Worm (Caenorhabditis elegans) whole organism, L4 larva: Measurements from ENCODE around the gene Y64G10A.2.

Experiments
- F10B5.3 ChIP-seq: sonication (generic microtip); optimal IDR thresholded peaks from 2 replicates; lab custom pipeline; 2016; ENCODE audit warnings: mild to moderate bottlenecking, missing genetic modification characterization, missing compliant biosample characterization
- F26F4.8 ChIP-seq: fragments of 200-800 bp; sonication (Bioruptor generic); conservative IDR thresholded peaks from 2 replicates; pipeline ENCODE4 v1.3.6; 2022; ENCODE audit warnings: missing genetic modification characterization, missing compliant biosample characterization
- F37D6.2 ChIP-seq: sonication (generic microtip); optimal IDR thresholded peaks from 2 replicates; lab custom pipeline; 2016; ENCODE audit warnings: mild to moderate bottlenecking, missing genetic modification characterization, missing compliant biosample characterization
- F49E8.2 ChIP-seq: sonication (generic microtip); optimal IDR thresholded peaks from 2 replicates; lab custom pipeline; 2016; ENCODE audit warnings: missing compliant biosample characterization, mild to moderate bottlenecking, missing genetic modification characterization, borderline replicate concordance
- Y48G9A.11 ChIP-seq: fragments of 200-800 bp; sonication (Bioruptor generic); IDR thresholded peaks from 2 replicates; pipeline ENCODE4 v1.3.6; 2022; ENCODE audit warnings: missing genetic modification reagents, missing genetic modification characterization, missing compliant biosample characterization
- Y5F2A.4 ChIP-seq: fragments of 200-800 bp; sonication (Bioruptor generic); optimal IDR thresholded peaks from 2 replicates; lab custom pipeline; 2018; ENCODE audit warnings: mild to moderate bottlenecking, missing genetic modification characterization, missing compliant biosample characterization
- aha-1 ChIP-seq: fragments of 150-350 bp; peaks from one replicate; lab custom pipeline; 2014; ENCODE audit warnings: missing biosample characterization, missing genetic modification characterization
- ama-1 ChIP-seq: fragments of 150-350 bp; optimal IDR thresholded peaks from 2 replicates; lab custom pipeline; 2014; ENCODE audit warnings: inconsistent platforms, mixed read lengths
- ceh-32 ChIP-seq: sonication (generic microtip); optimal IDR thresholded peaks from 2 replicates; lab custom pipeline; 2016; ENCODE audit warnings: mild to moderate bottlenecking, missing genetic modification characterization, missing compliant biosample characterization; ENCODE audit not compliant: poor library complexity
- ceh-62 ChIP-seq: sonication (generic microtip); optimal IDR thresholded peaks from 2 replicates; lab custom pipeline; 2017; ENCODE audit warnings: missing biosample characterization, missing genetic modification characterization
- ctbp-1 ChIP-seq: fragments of 200-800 bp; sonication (Bioruptor generic); IDR thresholded peaks from 2 replicates; pipeline ENCODE4 v1.3.6; 2022; ENCODE audit warnings: missing genetic modification reagents, missing genetic modification characterization, missing compliant biosample characterization
- daf-16 ChIP-seq, 3 experiments: sonication (generic microtip); optimal IDR thresholded peaks; 2 replicates each; lab custom pipeline; 2016 to 2017; ENCODE audit warnings: missing genetic modification characterization in 3 of 3, missing genetic modification reagents in 3 of 3, mild to moderate bottlenecking in 2 of 3, missing compliant biosample characterization in 2 of 3, missing biosample characterization in 1 of 3, moderate library complexity in 1 of 3
- daf-19 ChIP-seq: fragments of 200-800 bp; sonication (Bioruptor generic); conservative IDR thresholded peaks from 2 replicates; pipeline ENCODE4 v1.3.6; 2022; ENCODE audit warnings: missing genetic modification characterization, missing compliant biosample characterization
- daf-8 ChIP-seq: fragments of 200-800 bp; sonication (Bioruptor generic); IDR thresholded peaks from 2 replicates; pipeline ENCODE4 v1.3.6; 2022; ENCODE audit warnings: missing genetic modification characterization, missing compliant biosample characterization
- dmd-6 ChIP-seq: fragments of 200-800 bp; sonication (Bioruptor generic); IDR thresholded peaks from 2 replicates; pipeline ENCODE4 v1.3.6; 2022; ENCODE audit warnings: missing genetic modification reagents, missing genetic modification characterization, missing compliant biosample characterization
- dpl-1 ChIP-seq: fragments of 150-350 bp; optimal IDR thresholded peaks from 2 replicates; lab custom pipeline; 2014; ENCODE audit warnings: missing biosample characterization, missing genetic modification reagents, missing genetic modification characterization
- dve-1 ChIP-seq: sonication (generic microtip); optimal IDR thresholded peaks from 2 replicates; lab custom pipeline; 2017; ENCODE audit warnings: antibody characterized with exemption, mild to moderate bottlenecking, missing genetic modification characterization, missing compliant biosample characterization; ENCODE audit not compliant: insufficient read depth
- egl-43 ChIP-seq: fragments of 200-800 bp; sonication (Bioruptor generic); IDR thresholded peaks from 2 replicates; pipeline ENCODE4 v1.3.6; 2022; ENCODE audit warnings: missing genetic modification reagents, missing genetic modification characterization, missing compliant biosample characterization
- hif-1 ChIP-seq, 2 experiments: sonication (generic microtip); optimal IDR thresholded peaks; 2 replicates each; lab custom pipeline; 2016 to 2017; ENCODE audit warnings: missing compliant biosample characterization in 2 of 2, missing genetic modification characterization in 2 of 2, missing genetic modification reagents in 2 of 2, missing genotype in 2 of 2, mild to moderate bottlenecking in 1 of 2
- hlh-30 ChIP-seq: sonication (generic microtip); optimal IDR thresholded peaks from 2 replicates; lab custom pipeline; 2017; ENCODE audit warnings: antibody characterized with exemption, mild to moderate bottlenecking, missing genetic modification characterization, missing compliant biosample characterization; ENCODE audit not compliant: insufficient read depth
- hmg-1.1 ChIP-seq: fragments of 200-800 bp; sonication (Bioruptor generic); IDR thresholded peaks from 2 replicates; pipeline ENCODE4 v1.3.6; 2022; ENCODE audit warnings: missing genetic modification reagents, missing genetic modification characterization, missing compliant biosample characterization
- lsy-2 ChIP-seq, 2 experiments: fragments of 150-350 bp in 1 of 2; sonication (generic microtip) in 1 of 2; optimal IDR thresholded peaks; 2 replicates each; lab custom pipeline; 2014 to 2017; ENCODE audit warnings: missing biosample characterization in 2 of 2, missing genetic modification characterization in 2 of 2
- madf-5 ChIP-seq, 2 experiments: fragments of 200-800 bp; sonication (Bioruptor generic); IDR thresholded peaks; 2 replicates each; pipeline ENCODE4 v1.3.6; 2022; ENCODE audit warnings: missing compliant biosample characterization in 2 of 2, missing genetic modification characterization in 2 of 2
- mdl-1 ChIP-seq, 2 experiments: fragments of 150-350 bp in 1 of 2; sonication (generic microtip) in 1 of 2; optimal IDR thresholded peaks; 2 replicates each; lab custom pipeline; 2014 to 2017; ENCODE audit warnings: missing biosample characterization in 2 of 2, missing genetic modification characterization in 2 of 2
- mep-1 ChIP-seq: fragments of 150-350 bp; sonication (generic microtip); optimal IDR thresholded peaks from 3 replicates; lab custom pipeline; 2014; ENCODE audit warnings: missing biosample characterization, missing genetic modification characterization
- nhr-102 ChIP-seq: sonication (generic microtip); optimal IDR thresholded peaks from 2 replicates; lab custom pipeline; 2016; ENCODE audit warnings: mild to moderate bottlenecking, missing genetic modification characterization, moderate library complexity, missing compliant biosample characterization
- nhr-237 ChIP-seq: sonication (generic microtip); optimal IDR thresholded peaks from 2 replicates; lab custom pipeline; 2017; ENCODE audit warnings: missing biosample characterization, missing genetic modification characterization
- nhr-28 ChIP-seq: fragments of 150-350 bp; optimal IDR thresholded peaks from 2 replicates; lab custom pipeline; 2014; ENCODE audit warnings: missing biosample characterization, missing genetic modification characterization
- nhr-41 ChIP-seq: fragments of 200-800 bp; sonication (Bioruptor generic); IDR thresholded peaks from 2 replicates; pipeline ENCODE4 v1.3.6; 2022; ENCODE audit warnings: missing genetic modification reagents, missing genetic modification characterization, missing compliant biosample characterization
- nhr-42 ChIP-seq: fragments of 200-800 bp; sonication (Bioruptor generic); IDR thresholded peaks from 2 replicates; pipeline ENCODE4 v1.3.6; 2022; ENCODE audit warnings: missing genetic modification characterization, missing compliant biosample characterization
- nhr-6 ChIP-seq: fragments of 150-350 bp; optimal IDR thresholded peaks from 2 replicates; lab custom pipeline; 2014; ENCODE audit warnings: missing biosample characterization, missing genetic modification characterization
- nhr-77 ChIP-seq: fragments of 150-350 bp; optimal IDR thresholded peaks from 2 replicates; lab custom pipeline; 2014; ENCODE audit warnings: missing biosample characterization, missing genetic modification characterization
- pqm-1 ChIP-seq: sonication (generic microtip); optimal IDR thresholded peaks from 2 replicates; lab custom pipeline; 2017; ENCODE audit warnings: missing biosample characterization, missing genetic modification characterization
- saeg-2 ChIP-seq: fragments of 200-800 bp; sonication (Bioruptor generic); IDR thresholded peaks from 2 replicates; pipeline ENCODE4 v1.3.6; 2022; ENCODE audit warnings: missing genetic modification reagents, missing genetic modification characterization, missing compliant biosample characterization
- snpc-1.2 ChIP-seq: fragments of 200-800 bp; sonication (Bioruptor generic); IDR thresholded peaks from 2 replicates; pipeline ENCODE4 v1.3.6; 2022; ENCODE audit warnings: missing genetic modification reagents, missing genetic modification characterization, missing compliant biosample characterization
- snpc-4 ChIP-seq: fragments of 150-350 bp; optimal IDR thresholded peaks from 2 replicates; lab custom pipeline; 2014; ENCODE audit warnings: missing biosample characterization, missing genetic modification characterization
- spr-1 ChIP-seq: sonication (generic microtip); optimal IDR thresholded peaks from 2 replicates; lab custom pipeline; 2016; ENCODE audit warnings: mild to moderate bottlenecking, missing genetic modification characterization, missing compliant biosample characterization
- spr-3 ChIP-seq: fragments of 200-800 bp; sonication (Bioruptor generic); optimal IDR thresholded peaks from 2 replicates; lab custom pipeline; 2018; ENCODE audit warnings: mild to moderate bottlenecking, missing genetic modification characterization, missing compliant biosample characterization
- unc-62 ChIP-seq, 3 experiments: fragments of 150-350 bp in 1 of 3; sonication (generic microtip); optimal IDR thresholded peaks in 2 of 3; peaks in 1 of 3; 1 replicate in 1 of 3; 2 replicates in 2 of 3; lab custom pipeline; 2014 to 2017; ENCODE audit warnings: missing biosample characterization in 3 of 3, missing genetic modification characterization in 3 of 3, missing genetic modification reagents in 3 of 3, missing genotype in 1 of 3
- zfp-2 ChIP-seq: sonication (generic microtip); optimal IDR thresholded peaks from 2 replicates; lab custom pipeline; 2016; ENCODE audit warnings: mild to moderate bottlenecking, missing genetic modification characterization, missing compliant biosample characterization
- zip-11 ChIP-seq: fragments of 200-800 bp; sonication (Bioruptor generic); IDR thresholded peaks from 2 replicates; pipeline ENCODE4 v1.3.6; 2022; ENCODE audit warnings: missing genetic modification characterization, missing compliant biosample characterization
- zip-2 ChIP-seq: fragments of 150-350 bp; optimal IDR thresholded peaks from 2 replicates; lab custom pipeline; 2014; ENCODE audit warnings: missing biosample characterization, missing genetic modification characterization

The Y64G10A.2 gene

DNA sequence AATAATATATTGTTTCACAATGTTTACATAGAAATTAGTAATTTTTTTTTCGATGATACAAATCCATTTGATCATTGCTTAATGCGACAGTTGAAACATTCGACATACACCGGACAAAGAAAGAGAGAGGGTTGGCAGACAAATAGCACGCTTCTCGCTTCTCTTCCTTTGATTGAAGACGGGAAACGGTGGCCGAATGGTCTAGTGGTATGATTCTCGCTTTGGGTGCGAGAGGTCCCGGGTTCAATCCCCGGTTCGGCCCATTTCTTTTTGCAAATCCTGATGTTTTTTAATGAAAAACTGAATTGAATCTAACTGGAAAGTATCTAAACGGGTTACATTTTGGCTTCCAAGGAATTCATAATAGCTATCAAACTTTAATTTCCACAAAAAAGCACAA, 19.3 kb downstream of the Y64G10A.2 start (continued):
- TF ChIP-seq hmg-1.1 = no peak; the same call in 1 of the 2 replicates
- no peak for TF ChIP-seq zip-11 (GFP tag; lab: Robert Waterston, UW)
- peak; percentile 49 for TF ChIP-seq snpc-4 (tag; lab: Kevin White, UChicago)
- TF ChIP-seq egl-43 (GFP tag; lab: Robert Waterston, UW) = no peak
- TF ChIP-seq ceh-32 = no peak
- TF ChIP-seq saeg-2 (GFP tag; lab: Robert Waterston, UW) = no peak
- TF ChIP-seq spr-3 = no peak
- no peak for TF ChIP-seq zfp-2 (tag; lab: Kevin White, UChicago)
- peak; percentile 11 for TF ChIP-seq nhr-28 (tag; lab: Kevin White, UChicago)
- peak; percentile 59; the same call in 1 of the 2 replicates for TF ChIP-seq nhr-42 (GFP tag; lab: Robert Waterston, UW)
- TF ChIP-seq madf-5 (GFP tag; IDR thresholded peaks at IDR 0.05; lab: Robert Waterston, UW) = peak in 1 of 2 experiments; percentile 83; a peak in 2 of 4 replicates
- TF ChIP-seq nhr-102 (tag; lab: Kevin White, UChicago) = peak; percentile 60

DNA sequence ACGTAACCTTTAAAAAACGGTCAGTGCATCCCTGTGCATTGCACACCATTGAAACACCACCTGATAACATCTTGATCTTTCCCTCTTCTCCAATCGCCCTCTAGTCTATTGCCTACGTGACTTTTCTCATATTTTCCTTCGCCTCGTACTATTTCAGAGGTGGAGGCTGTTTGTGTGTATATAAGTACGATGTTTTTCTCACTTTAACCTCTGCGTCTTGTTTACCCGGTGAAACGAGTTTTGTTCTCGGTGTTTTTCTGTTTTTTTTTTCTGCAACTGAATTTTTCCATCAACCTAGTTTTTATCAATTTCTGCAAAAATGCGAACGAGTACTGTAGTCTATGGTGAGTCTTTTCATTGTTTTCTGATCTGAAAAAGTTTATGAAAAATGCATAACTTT, 24.5 kb downstream of the Y64G10A.2 start, which contains the start of gene sqrd-1:
sqrd-1 (plus strand) TSS at position 158 of the 400 bp plus-strand sequence.
- TF ChIP-seq unc-62 (GFP tag; optimal IDR thresholded peaks at IDR 0.05 in 1 of 2; lab: Kevin White, UChicago) (peak in 1 of 2 experiments; percentile 93), unc-62 (tag; optimal IDR thresholded peaks at IDR 0.05; lab: Kevin White, UChicago) (no peak), zip-11 (GFP tag; lab: Robert Waterston, UW) (no peak), dve-1 (tag; lab: Kevin White, UChicago) (peak; percentile 52), aha-1 (tag; lab: Kevin White, UChicago) (peak; percentile 100), lsy-2 (tag; optimal IDR thresholded peaks at IDR 0.05; lab: Kevin White, UChicago) (peak in 1 of 2 experiments; percentile 43), hlh-30 (tag; lab: Kevin White, UChicago) (peak; percentile 1), F49E8.2 (tag; lab: Kevin White, UChicago) (no peak), daf-16 (GFP tag; optimal IDR thresholded peaks at IDR 0.05; lab: Kevin White, UChicago) (peak in 1 of 2 experiments; percentile 93), daf-16 (tag; optimal IDR thresholded peaks at IDR 0.05; lab: Kevin White, UChicago) (peak; percentile 88), mdl-1 (tag; optimal IDR thresholded peaks at IDR 0.05; lab: Kevin White, UChicago) (peak in 1 of 2 experiments; percentile 37), hif-1 (tag; optimal IDR thresholded peaks at IDR 0.05; lab: Kevin White, UChicago) (peak; percentile 97 to 99), pqm-1 (tag; lab: Kevin White, UChicago) (no peak), mep-1 (tag; lab: Kevin White, UChicago) (peak; percentile 46), ama-1 (lab: Kevin White, UChicago) (peak; percentile 66), nhr-28 (tag; lab: Kevin White, UChicago) (peak; percentile 47), nhr-237 (tag; lab: Kevin White, UChicago) (no peak), Y5F2A.4 (GFP tag; lab: Kevin White, UChicago) (no peak), nhr-6 (tag; lab: Kevin White, UChicago) (no peak), dmd-6 (peak; percentile 50)

DNA sequence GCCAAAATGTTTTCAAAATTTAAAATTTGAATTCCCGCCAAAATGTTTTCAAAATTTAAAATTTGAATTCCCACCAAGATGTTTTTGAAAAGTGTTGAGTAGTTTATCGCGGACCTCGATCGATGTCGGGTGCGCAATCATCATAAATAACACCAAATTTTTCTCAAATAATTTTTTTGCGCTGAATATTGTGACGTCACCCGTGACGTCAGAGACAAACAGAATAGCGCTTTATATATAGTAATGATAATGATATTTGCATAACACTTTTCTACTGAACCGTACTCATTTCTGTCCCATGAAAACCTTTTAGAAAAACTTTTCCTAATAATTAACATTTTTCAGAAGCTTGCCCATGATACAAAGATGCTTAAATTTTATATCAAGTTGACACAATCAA, 25.7 kb downstream of the Y64G10A.2 start:
- peak; percentile 93 for TF ChIP-seq snpc-1.2 (GFP tag; lab: Robert Waterston, UW)
- TF ChIP-seq, all 104 proteins: peak for 1; not testable (repeated sequence) for 103

DNA sequence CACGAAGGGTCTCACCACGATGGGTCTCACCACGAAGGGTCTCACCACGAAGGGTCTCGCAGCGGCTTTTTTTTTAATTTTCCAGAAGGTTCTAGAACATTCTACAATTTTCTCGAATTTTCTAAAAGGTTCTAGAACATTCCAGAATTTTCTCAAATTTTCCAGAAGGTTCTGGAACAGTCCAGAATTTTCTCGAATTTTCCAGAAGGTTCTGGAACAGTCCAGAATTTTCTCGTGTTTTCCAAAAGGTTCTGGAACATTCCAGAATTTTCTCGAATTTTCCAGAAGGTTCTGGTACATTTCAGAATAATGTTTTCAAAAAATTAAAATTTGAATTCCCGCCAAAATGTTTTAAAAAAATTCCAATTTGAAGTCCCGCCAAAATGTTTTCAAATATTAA, 26.1 kb downstream of the Y64G10A.2 start:
- peak; percentile 23 for TF ChIP-seq snpc-1.2 (GFP tag; lab: Robert Waterston, UW)
- TF ChIP-seq, all 104 proteins: peak for 1; not testable (repeated sequence) for 103

DNA sequence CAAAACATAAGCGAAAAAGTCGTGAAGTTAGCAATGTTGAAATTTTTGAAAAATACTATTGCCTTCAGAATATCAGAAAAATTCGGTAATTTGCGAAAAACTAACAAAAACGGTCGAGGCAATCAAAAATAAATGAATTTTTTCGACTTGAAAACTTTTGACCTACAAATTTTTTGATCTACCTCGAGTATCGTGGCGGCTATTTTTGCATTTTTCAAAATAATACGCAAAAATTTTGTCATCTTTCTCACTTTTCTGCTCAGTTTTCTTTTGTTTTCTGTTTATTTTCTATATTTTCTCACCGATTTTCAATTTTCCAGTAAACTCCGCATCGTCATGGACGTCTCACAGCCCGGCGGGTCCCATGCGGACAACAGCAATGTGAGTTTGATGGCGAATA, 28.5 kb downstream of the Y64G10A.2 start:
- TF ChIP-seq ctbp-1 (GFP tag; lab: Robert Waterston, UW) (no peak), ceh-62 (tag; lab: Kevin White, UChicago) (no peak), dpl-1 (GFP tag; lab: Kevin White, UChicago) (no peak), spr-1 (no peak), F10B5.3 (tag; lab: Kevin White, UChicago) (no peak), nhr-102 (tag; lab: Kevin White, UChicago) (no peak), zip-2 (tag; lab: Kevin White, UChicago) (no peak), unc-62 (GFP tag; optimal IDR thresholded peaks at IDR 0.05 in 1 of 2; lab: Kevin White, UChicago) (no peak), unc-62 (tag; optimal IDR thresholded peaks at IDR 0.05; lab: Kevin White, UChicago) (no peak), F37D6.2 (tag; lab: Kevin White, UChicago) (no peak), nhr-41 (GFP tag; lab: Robert Waterston, UW) (no peak), ceh-32 (no peak), daf-19 (GFP tag; lab: Robert Waterston, UW) (no peak), hif-1 (tag; optimal IDR thresholded peaks at IDR 0.05; lab: Kevin White, UChicago) (no peak), Y48G9A.11 (GFP tag; lab: Robert Waterston, UW) (no peak), F26F4.8 (no peak), nhr-77 (tag; lab: Kevin White, UChicago) (no peak), daf-8 (no peak)
